Worm (Caenorhabditis elegans) whole organism, L3 larva: Measurements from ENCODE around the gene C05C12.6.
"Not testable (repeated sequence)": the region's sequence is repeated elsewhere in the genome, so short reads cannot be mapped to it uniquely, and the experiment has no call there.

Experiments used
- R02D3.7 ChIP-seq: fragments of 150-350 bp; optimal IDR thresholded peaks from 2 replicates; lab custom pipeline; 2014; ENCODE audit warnings: missing biosample characterization, missing genetic modification characterization
- aly-2 ChIP-seq: fragments of 150-350 bp; optimal IDR thresholded peaks from 2 replicates; lab custom pipeline; 2014; ENCODE audit warnings: missing biosample characterization, missing genetic modification characterization
- ama-1 ChIP-seq: fragments of 150-350 bp; optimal IDR thresholded peaks from 2 replicates; lab custom pipeline; 2018
- ceh-28 ChIP-seq: fragments of 150-350 bp; optimal IDR thresholded peaks from 2 replicates; lab custom pipeline; 2014; ENCODE audit warnings: missing biosample characterization, missing genetic modification reagents, missing genetic modification characterization
- ceh-9 ChIP-seq: sonication (generic microtip); optimal IDR thresholded peaks from 2 replicates; lab custom pipeline; 2018; ENCODE audit warnings: missing biosample characterization, missing genetic modification characterization
- daf-12 ChIP-seq: fragments of 150-350 bp; optimal IDR thresholded peaks from 2 replicates; lab custom pipeline; 2014; ENCODE audit warnings: missing biosample characterization, missing genetic modification reagents, missing genetic modification characterization
- egl-27 ChIP-seq: sonication (generic microtip); optimal IDR thresholded peaks from 4 replicates; lab custom pipeline; 2017; ENCODE audit warnings: missing biosample characterization, missing genetic modification reagents, missing genetic modification characterization
- egl-5 ChIP-seq: fragments of 150-350 bp; optimal IDR thresholded peaks from 2 replicates; lab custom pipeline; 2017; ENCODE audit warnings: missing biosample characterization, missing genetic modification reagents, missing genetic modification characterization, inconsistent platforms
- elt-1 ChIP-seq: fragments of 150-350 bp; optimal IDR thresholded peaks from 2 replicates; lab custom pipeline; 2014; ENCODE audit warnings: missing biosample characterization, missing genetic modification characterization
- elt-2 ChIP-seq: sonication (generic microtip); optimal IDR thresholded peaks from 2 replicates; lab custom pipeline; 2016; ENCODE audit warnings: missing genetic modification reagents, mild to moderate bottlenecking, missing genetic modification characterization, missing compliant biosample characterization
- elt-3 ChIP-seq, 3 experiments: fragments of 150-350 bp in 1 of 3; sonication (generic microtip) in 2 of 3; optimal IDR thresholded peaks; 2 replicates in 2 of 3; 4 replicates in 1 of 3; lab custom pipeline; 2014 to 2017; ENCODE audit warnings: missing biosample characterization in 3 of 3, missing genetic modification characterization in 3 of 3
- eor-1 ChIP-seq, 2 experiments: fragments of 150-350 bp; optimal IDR thresholded peaks; 2 replicates each; lab custom pipeline; 2014 to 2018; ENCODE audit warnings: missing biosample characterization in 2 of 2, missing genetic modification characterization in 2 of 2
- fos-1 ChIP-seq: fragments of 150-350 bp; optimal IDR thresholded peaks from 2 replicates; lab custom pipeline; 2014; ENCODE audit warnings: missing biosample characterization, missing genetic modification characterization
- hmg-11 ChIP-seq: sonication (generic microtip); optimal IDR thresholded peaks from 2 replicates; lab custom pipeline; 2016; ENCODE audit warnings: missing genetic modification characterization, missing compliant biosample characterization
- lin-15B ChIP-seq: fragments of 150-350 bp; optimal IDR thresholded peaks from 2 replicates; lab custom pipeline; 2014; ENCODE audit warnings: missing biosample characterization, missing genetic modification characterization
- lin-39 ChIP-seq: fragments of 150-350 bp; optimal IDR thresholded peaks from 2 replicates; lab custom pipeline; 2018; ENCODE audit warnings: missing biosample characterization, missing genetic modification reagents, missing genetic modification characterization
- lsy-12 ChIP-seq: sonication (generic microtip); optimal IDR thresholded peaks from 2 replicates; lab custom pipeline; 2016; ENCODE audit warnings: mild to moderate bottlenecking, missing genetic modification characterization, missing compliant biosample characterization
- mdl-1 ChIP-seq: fragments of 150-350 bp; optimal IDR thresholded peaks from 2 replicates; lab custom pipeline; 2014; ENCODE audit warnings: missing biosample characterization, missing genetic modification characterization
- mml-1 ChIP-seq: fragments of 150-350 bp; sonication (generic microtip); optimal IDR thresholded peaks from 3 replicates; lab custom pipeline; 2014; ENCODE audit warnings: missing biosample characterization, missing genetic modification characterization
- nfya-1 ChIP-seq: sonication (generic microtip); optimal IDR thresholded peaks from 2 replicates; lab custom pipeline; 2017; ENCODE audit warnings: missing genetic modification characterization, mild to moderate bottlenecking, missing compliant biosample characterization, antibody characterized with exemption, moderate library complexity; ENCODE audit not compliant: insufficient read depth
- nhr-11 ChIP-seq: fragments of 150-350 bp; optimal IDR thresholded peaks from 2 replicates; lab custom pipeline; 2014; ENCODE audit warnings: missing biosample characterization, missing genetic modification characterization
- nhr-12 ChIP-seq: fragments of 150-350 bp; optimal IDR thresholded peaks from 2 replicates; lab custom pipeline; 2014; ENCODE audit warnings: missing biosample characterization, missing genetic modification characterization
- nhr-25 ChIP-seq: sonication (generic microtip); optimal IDR thresholded peaks from 2 replicates; lab custom pipeline; 2017; ENCODE audit warnings: missing biosample characterization, missing genetic modification characterization
- nhr-28 ChIP-seq: fragments of 150-350 bp; optimal IDR thresholded peaks from 2 replicates; lab custom pipeline; 2014; ENCODE audit warnings: missing biosample characterization, missing genetic modification characterization
- nhr-43 ChIP-seq: sonication (generic microtip); optimal IDR thresholded peaks from 2 replicates; lab custom pipeline; 2016; ENCODE audit warnings: mild to moderate bottlenecking, missing genetic modification characterization, missing compliant biosample characterization; ENCODE audit not compliant: poor library complexity, severe bottlenecking
- nhr-67 ChIP-seq: fragments of 150-350 bp; optimal IDR thresholded peaks from 2 replicates; lab custom pipeline; 2014; ENCODE audit warnings: missing biosample characterization, missing genetic modification characterization
- nhr-76 ChIP-seq: fragments of 150-350 bp; sonication (generic microtip); optimal IDR thresholded peaks from 5 replicates; lab custom pipeline; 2014; ENCODE audit warnings: missing biosample characterization, missing genetic modification characterization
- nhr-77 ChIP-seq: fragments of 150-350 bp; optimal IDR thresholded peaks from 2 replicates; lab custom pipeline; 2014; ENCODE audit warnings: missing biosample characterization, missing genetic modification characterization
- pha-4 ChIP-seq: fragments of 150-350 bp; optimal IDR thresholded peaks from 2 replicates; lab custom pipeline; 2014; ENCODE audit warnings: missing biosample characterization, missing genetic modification reagents, missing genetic modification characterization
- skn-1 ChIP-seq: fragments of 150-350 bp; optimal IDR thresholded peaks from 2 replicates; lab custom pipeline; 2014; ENCODE audit warnings: missing biosample characterization, missing genetic modification characterization
- tbx-2 ChIP-seq: sonication (generic microtip); optimal IDR thresholded peaks from 2 replicates; lab custom pipeline; 2016; ENCODE audit warnings: mild to moderate bottlenecking, missing genetic modification characterization, missing compliant biosample characterization
- unc-39 ChIP-seq: sonication (generic microtip); optimal IDR thresholded peaks from 4 replicates; lab custom pipeline; 2017; ENCODE audit warnings: missing biosample characterization, missing genetic modification characterization
- unc-62 ChIP-seq: fragments of 150-350 bp; sonication (generic microtip); optimal IDR thresholded peaks from 4 replicates; lab custom pipeline; 2014; ENCODE audit warnings: missing biosample characterization, missing genetic modification reagents, missing genetic modification characterization
- ztf-11 ChIP-seq: fragments of 150-350 bp; optimal IDR thresholded peaks from 2 replicates; lab custom pipeline; 2014; ENCODE audit warnings: missing biosample characterization, missing genetic modification characterization
- ztf-4 ChIP-seq: fragments of 150-350 bp; optimal IDR thresholded peaks from 2 replicates; lab custom pipeline; 2014; ENCODE audit warnings: missing biosample characterization, missing genetic modification characterization

Gene C05C12.6

DNA sequence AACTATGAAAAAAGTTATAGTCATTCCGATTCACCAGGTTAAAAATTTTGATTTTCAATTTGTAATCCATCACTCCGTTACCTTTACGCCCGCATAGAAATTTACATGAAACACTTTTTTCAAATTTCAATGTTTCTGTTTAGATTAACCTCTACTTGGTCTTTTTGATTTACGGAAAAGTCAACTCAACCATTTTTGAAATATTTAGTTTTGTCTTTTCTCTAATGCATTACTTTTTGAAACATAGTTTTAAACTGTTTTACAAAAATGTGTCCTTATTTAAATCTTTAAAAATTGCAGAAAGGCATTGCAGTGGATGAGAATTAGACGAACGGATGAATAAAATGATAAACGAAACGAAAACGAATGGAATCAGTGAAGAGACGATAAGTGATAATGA, 31.9 kb upstream of the C05C12.6 start, which contains the start of gene gtl-2:
Gene gtl-2 (plus strand): TSS at position 301 of the 400 bp plus-strand sequence.
- TF ChIP-seq hmg-11 (tag; lab: Kevin White, UChicago) (no peak), lsy-12 (tag; lab: Kevin White, UChicago) (no peak)

DNA sequence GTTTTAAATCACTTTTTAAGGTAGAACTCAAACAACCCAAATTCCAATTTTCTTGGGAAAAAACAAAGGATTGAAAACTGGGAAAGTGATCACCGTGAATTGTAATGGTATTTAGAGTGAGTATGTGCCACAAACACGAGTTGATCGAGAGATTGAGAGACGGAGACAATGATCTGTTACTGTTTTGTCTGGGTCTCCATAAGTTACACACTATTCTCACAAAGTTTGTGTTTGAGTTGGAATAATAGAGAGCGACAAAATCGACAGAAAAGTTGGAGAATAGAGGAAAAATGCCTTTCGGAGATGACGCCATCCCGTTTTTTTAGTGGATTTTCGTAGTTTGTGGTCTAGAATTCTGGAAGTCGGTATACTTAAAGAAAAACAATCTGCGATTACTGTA, 30.0 kb upstream of the C05C12.6 start, which contains the start of gene nhr-7:
Gene nhr-7 (minus strand): TSS at position 101 of the 400 bp plus-strand sequence.
- TF ChIP-seq nfya-1 (tag; lab: Kevin White, UChicago) (no peak), pha-4 (tag; lab: Kevin White, UChicago) (peak; percentile 72), tbx-2 (tag; lab: Kevin White, UChicago) (no peak)
- TF ChIP-seq, all 47 proteins: peak for 1

DNA sequence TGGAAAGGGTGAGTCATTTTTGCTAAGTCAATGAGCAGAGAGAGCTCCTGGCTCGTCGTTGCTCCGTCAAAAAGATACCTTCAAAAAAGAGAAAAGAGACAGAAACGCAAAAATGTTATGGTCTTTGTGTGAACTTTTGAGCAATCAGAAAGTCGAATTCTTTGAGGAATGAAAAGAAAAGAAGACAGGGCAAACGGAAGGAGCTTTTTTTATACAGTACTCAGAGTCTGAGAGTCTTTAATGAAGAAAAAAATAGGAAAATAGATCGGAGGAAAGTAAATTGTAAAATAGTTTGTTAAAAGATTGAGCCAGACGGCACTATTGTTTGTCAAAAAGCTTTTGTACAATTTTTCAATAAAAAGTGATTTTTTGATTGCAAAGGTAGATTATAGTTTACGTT, 28.2 kb upstream of the C05C12.6 start:
- TF ChIP-seq lin-39 (tag; lab: Kevin White, UChicago): no peak
- peak; percentile 90 for TF ChIP-seq pha-4 (tag; lab: Kevin White, UChicago)

DNA sequence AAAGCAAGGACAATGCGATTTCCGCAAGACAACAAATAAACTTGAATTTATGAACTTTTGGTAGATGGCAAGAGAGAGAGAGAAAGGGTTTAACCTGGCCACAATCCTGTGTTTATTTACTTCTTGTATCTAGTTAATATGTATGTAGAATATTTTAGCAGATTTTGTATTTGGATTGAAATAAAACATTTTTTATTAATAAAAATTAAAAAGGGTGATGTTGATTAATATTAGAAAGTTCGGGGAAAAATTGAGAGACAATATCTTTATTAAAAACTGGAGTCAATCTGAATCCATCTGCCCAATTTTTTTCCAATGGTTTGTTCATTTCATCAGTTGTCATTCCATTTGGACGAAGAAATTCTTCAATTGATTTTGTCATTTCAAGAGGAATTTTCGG, 24.8 kb upstream of the C05C12.6 start, which contains the start of gene col-127:
Gene col-127 (minus strand): TSS at position 101 of the 400 bp plus-strand sequence.
- TF ChIP-seq lin-39 (tag; lab: Kevin White, UChicago): no peak
- TF ChIP-seq ztf-11: no peak
- TF ChIP-seq nhr-43: no peak
- no peak for TF ChIP-seq egl-27 (tag; lab: Kevin White, UChicago)
- no peak for TF ChIP-seq eor-1 (tag; optimal IDR thresholded peaks at IDR 0.05; lab: Kevin White, UChicago)
- TF ChIP-seq unc-62 (GFP tag; lab: Kevin White, UChicago): no peak
- TF ChIP-seq mml-1 (tag; lab: Kevin White, UChicago): no peak
- no peak for TF ChIP-seq hmg-11 (tag; lab: Kevin White, UChicago)
- no peak for TF ChIP-seq nhr-76 (tag; lab: Kevin White, UChicago)
- TF ChIP-seq lin-15B: no peak
- TF ChIP-seq aly-2 (tag; lab: Kevin White, UChicago): no peak
- TF ChIP-seq nhr-25 (tag; lab: Kevin White, UChicago): no peak
- TF ChIP-seq, all 47 proteins: peak for 0

DNA sequence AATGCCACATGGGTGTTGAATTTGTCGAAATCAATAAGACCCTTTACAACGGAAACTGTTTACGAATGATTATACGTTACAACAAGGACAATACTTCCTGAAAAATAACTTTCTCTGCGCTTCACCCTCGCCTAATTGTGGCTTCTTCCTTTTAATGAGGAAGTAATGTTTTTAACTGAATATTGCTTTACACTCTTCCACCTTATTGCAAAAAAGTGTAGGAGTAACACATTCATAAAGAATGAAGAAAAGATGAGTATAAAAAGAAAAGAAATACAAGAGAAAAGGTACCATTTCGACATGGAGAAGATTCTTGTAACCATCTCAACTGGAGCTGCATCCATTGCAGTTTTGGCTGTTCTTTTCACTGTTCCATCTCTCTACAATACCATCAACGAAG, 21.8 kb upstream of the C05C12.6 start, which contains the start of gene col-126:
Gene col-126 (plus strand): TSS at position 301 of the 400 bp plus-strand sequence.
- not testable (repeated sequence) for TF ChIP-seq nhr-67 (tag; lab: Kevin White, UChicago); nhr-12; nhr-28 (tag; lab: Kevin White, UChicago)

DNA sequence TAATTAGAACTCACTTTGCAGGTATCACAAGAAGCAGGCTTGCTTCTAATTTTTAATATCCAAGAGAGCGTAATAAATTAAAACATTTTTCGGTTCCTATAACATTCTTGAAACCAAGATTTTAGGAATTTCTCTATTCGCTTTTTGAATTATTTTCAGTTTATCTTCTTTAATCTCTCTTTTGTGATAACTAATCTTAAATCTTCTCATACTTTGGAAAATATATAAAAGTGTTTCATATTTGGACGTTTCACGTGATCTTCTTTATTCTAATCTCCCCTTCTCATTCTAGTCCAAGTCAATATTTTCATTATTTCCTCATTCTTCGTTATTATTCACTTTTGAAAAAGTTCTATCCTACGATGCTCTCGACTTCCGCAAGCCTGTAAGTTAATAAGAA, 20.3 kb upstream of the C05C12.6 start, which contains the start of gene F54D1.1:
Gene F54D1.1 (plus strand): TSS at position 301 of the 400 bp plus-strand sequence.
- TF ChIP-seq elt-3 (tag; optimal IDR thresholded peaks at IDR 0.05; lab: Kevin White, UChicago): no peak
- TF ChIP-seq unc-39: no peak
- no peak for TF ChIP-seq skn-1 (tag; lab: Kevin White, UChicago)
- no peak for TF ChIP-seq aly-2 (tag; lab: Kevin White, UChicago)
- no peak for TF ChIP-seq ztf-4 (tag; lab: Kevin White, UChicago)
- TF ChIP-seq mdl-1: no peak
- no peak for TF ChIP-seq pha-4 (tag; lab: Kevin White, UChicago)
- TF ChIP-seq hmg-11 (tag; lab: Kevin White, UChicago): no peak
- no peak for TF ChIP-seq daf-12
- no peak for TF ChIP-seq lsy-12 (tag; lab: Kevin White, UChicago)
- TF ChIP-seq nhr-11 (tag; lab: Kevin White, UChicago): no peak

DNA sequence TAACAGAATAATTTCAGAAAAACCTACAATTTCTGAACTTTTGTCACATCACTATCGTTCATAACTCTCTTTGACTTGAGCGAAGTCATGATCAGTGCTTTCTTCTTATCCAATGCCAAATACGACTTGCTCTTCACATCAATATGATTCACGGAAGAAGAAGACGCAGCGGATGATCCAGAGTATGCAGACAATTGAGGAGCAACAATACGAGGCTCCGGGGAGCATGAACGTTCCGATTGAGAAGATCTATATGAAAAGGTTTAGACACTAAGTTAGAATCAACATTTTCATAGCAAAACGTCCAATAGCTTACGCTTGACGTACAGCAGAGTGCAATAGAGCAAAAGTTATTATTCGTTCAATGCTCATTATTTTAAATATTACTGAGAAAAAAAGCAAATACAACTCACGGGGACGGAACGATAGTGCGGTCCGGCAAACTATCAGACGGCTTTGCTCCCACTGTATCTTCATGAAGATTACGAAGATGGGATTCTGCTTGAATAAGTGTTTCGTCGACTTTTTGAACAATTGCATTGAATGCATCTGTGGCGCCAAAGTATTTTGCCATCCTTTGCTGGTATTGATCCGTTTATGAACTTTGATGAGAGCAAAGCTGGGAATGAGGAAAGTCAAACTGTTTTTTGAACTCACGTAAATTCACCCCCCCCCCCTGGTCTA, 19.4 kb upstream of the C05C12.6 start, which contains the start of gene C05C12.5:
Gene C05C12.5 (minus strand): TSS at position 642 of the 684 bp plus-strand sequence.
- TF ChIP-seq ceh-9 (tag; lab: Kevin White, UChicago): no peak
- TF ChIP-seq ama-1 (lab: Kevin White, UChicago): no peak
- no peak for TF ChIP-seq R02D3.7 (tag; lab: Kevin White, UChicago)
- no peak for TF ChIP-seq elt-2 (tag; lab: Kevin White, UChicago)
- TF ChIP-seq ceh-28: no peak
- TF ChIP-seq nhr-77: no peak
- no peak for TF ChIP-seq unc-62 (GFP tag; lab: Kevin White, UChicago)
- TF ChIP-seq pha-4 (tag; lab: Kevin White, UChicago): no peak
- no peak for TF ChIP-seq nfya-1 (tag; lab: Kevin White, UChicago)
- TF ChIP-seq egl-5 (tag; lab: Kevin White, UChicago): no peak
- TF ChIP-seq nhr-28 (tag; lab: Kevin White, UChicago): no peak
- no peak for TF ChIP-seq elt-1 (tag; lab: Kevin White, UChicago)
- TF ChIP-seq elt-3 (tag; optimal IDR thresholded peaks at IDR 0.05; lab: Kevin White, UChicago): no peak
- TF ChIP-seq mdl-1: no peak
- TF ChIP-seq skn-1 (tag; lab: Kevin White, UChicago): no peak
- TF ChIP-seq fos-1 (tag; lab: Kevin White, UChicago): no peak
- TF ChIP-seq aly-2 (tag; lab: Kevin White, UChicago): no peak
- TF ChIP-seq ztf-11: no peak
